Worm (Caenorhabditis elegans): ENCODE results near the gene srlf-10.

srlf-10 gene

ce11 chrIII:13436843-13437242 is 34.8 kb downstream of the srlf-10 start, which contains the start of gene F45G2.9:
Gene F45G2.9 (minus strand): TSS chrIII:13436943.
- TF ChIP-seq ceh-36 (tag; optimal IDR thresholded peaks at IDR 0.05) (no peak), tbx-11 (GFP tag; IDR thresholded peaks at IDR 0.05) (no peak), pes-1 (GFP tag; IDR thresholded peaks at IDR 0.05) (no peak), flt-1 (GFP tag; IDR thresholded peaks at IDR 0.05) (no peak), hnd-1 (tag; optimal IDR thresholded peaks at IDR 0.05) (no peak), ceh-13 (GFP tag; optimal IDR thresholded peaks at IDR 0.05) (no peak), aly-1 (tag; optimal IDR thresholded peaks at IDR 0.05) (no peak), scrt-1 (GFP tag; IDR thresholded peaks at IDR 0.05) (no peak)

ce11 chrIII:13439415-13439814 is 37.4 kb downstream of the srlf-10 start, which contains the start of gene ciao-2B:
Gene ciao-2B (minus strand): TSS chrIII:13439544.
- TF ChIP-seq flt-1 (GFP tag; IDR thresholded peaks at IDR 0.05) (no peak), tra-4 (tag; optimal IDR thresholded peaks at IDR 0.05) (no peak), aly-1 (tag; optimal IDR thresholded peaks at IDR 0.05) (no peak), tbx-37 (GFP tag; conservative IDR thresholded peaks at IDR 0.05) (peak; percentile 35; the same call in 1 of the 2 replicates), scrt-1 (GFP tag; IDR thresholded peaks at IDR 0.05) (no peak), B0310.2 (tag; optimal IDR thresholded peaks at IDR 0.05) (no peak)

- TF ChIP-seq tbx-11 (GFP tag; IDR thresholded peaks at IDR 0.05) (peak; percentile 25; the same call in 1 of the 2 replicates), pes-1 (GFP tag; IDR thresholded peaks at IDR 0.05) (peak; percentile 39; the same call in 1 of the 2 replicates)
These were observed 45.4 kb downstream of the srlf-10 start for ce11 chrIII:13447439-13447838.

- 0 out of 2 replicates have a peak, but pooled peaks have one; percentile 32 for TF ChIP-seq tbx-37 (GFP tag; conservative IDR thresholded peaks at IDR 0.05)
These were observed 46.2 kb downstream of the srlf-10 start for ce11 chrIII:13448235-13448634.

Measured in whole organism, early embryonic.